Worm (Caenorhabditis elegans) whole organism, L3 larva: ENCODE data around the gene F40G9.19.

Source experiments
- ZK546.5 ChIP-seq: sonication (generic microtip); optimal IDR thresholded peaks from 2 replicates; lab custom pipeline; 2017; ENCODE audit warnings: missing biosample characterization, missing genetic modification characterization
- aly-2 ChIP-seq: fragments of 150-350 bp; optimal IDR thresholded peaks from 2 replicates; lab custom pipeline; 2014; ENCODE audit warnings: missing biosample characterization, missing genetic modification characterization
- ceh-16 ChIP-seq: sonication (generic microtip); optimal IDR thresholded peaks from 2 replicates; lab custom pipeline; 2017; ENCODE audit warnings: missing biosample characterization, missing genetic modification characterization
- ceh-28 ChIP-seq: fragments of 150-350 bp; optimal IDR thresholded peaks from 2 replicates; lab custom pipeline; 2014; ENCODE audit warnings: missing biosample characterization, missing genetic modification reagents, missing genetic modification characterization
- ceh-82 ChIP-seq: fragments of 150-350 bp; optimal IDR thresholded peaks from 2 replicates; lab custom pipeline; 2014; ENCODE audit warnings: missing biosample characterization, missing genetic modification characterization
- ceh-9 ChIP-seq: sonication (generic microtip); optimal IDR thresholded peaks from 2 replicates; lab custom pipeline; 2018; ENCODE audit warnings: missing biosample characterization, missing genetic modification characterization
- daf-12 ChIP-seq: fragments of 150-350 bp; optimal IDR thresholded peaks from 2 replicates; lab custom pipeline; 2014; ENCODE audit warnings: missing biosample characterization, missing genetic modification reagents, missing genetic modification characterization
- egl-27 ChIP-seq: sonication (generic microtip); optimal IDR thresholded peaks from 4 replicates; lab custom pipeline; 2017; ENCODE audit warnings: missing biosample characterization, missing genetic modification reagents, missing genetic modification characterization
- egl-5 ChIP-seq: fragments of 150-350 bp; optimal IDR thresholded peaks from 2 replicates; lab custom pipeline; 2017; ENCODE audit warnings: missing biosample characterization, missing genetic modification reagents, missing genetic modification characterization, inconsistent platforms
- elt-1 ChIP-seq: fragments of 150-350 bp; optimal IDR thresholded peaks from 2 replicates; lab custom pipeline; 2014; ENCODE audit warnings: missing biosample characterization, missing genetic modification characterization
- elt-2 ChIP-seq: sonication (generic microtip); optimal IDR thresholded peaks from 2 replicates; lab custom pipeline; 2016; ENCODE audit warnings: missing genetic modification reagents, mild to moderate bottlenecking, missing genetic modification characterization, missing compliant biosample characterization
- elt-3 ChIP-seq, 3 experiments: fragments of 150-350 bp in 1 of 3; sonication (generic microtip) in 2 of 3; optimal IDR thresholded peaks; 2 replicates in 2 of 3; 4 replicates in 1 of 3; lab custom pipeline; 2014 to 2017; ENCODE audit warnings: missing biosample characterization in 3 of 3, missing genetic modification characterization in 3 of 3
- eor-1 ChIP-seq, 2 experiments: fragments of 150-350 bp; optimal IDR thresholded peaks; 2 replicates each; lab custom pipeline; 2014 to 2018; ENCODE audit warnings: missing biosample characterization in 2 of 2, missing genetic modification characterization in 2 of 2
- fkh-10 ChIP-seq: sonication (generic microtip); optimal IDR thresholded peaks from 2 replicates; lab custom pipeline; 2017; ENCODE audit warnings: missing biosample characterization, missing genetic modification reagents, missing genetic modification characterization
- fkh-2 ChIP-seq: fragments of 150-350 bp; optimal IDR thresholded peaks from 2 replicates; lab custom pipeline; 2014; ENCODE audit warnings: missing biosample characterization, missing genetic modification reagents, missing genetic modification characterization
- fos-1 ChIP-seq: fragments of 150-350 bp; optimal IDR thresholded peaks from 2 replicates; lab custom pipeline; 2014; ENCODE audit warnings: missing biosample characterization, missing genetic modification characterization
- hmg-11 ChIP-seq: sonication (generic microtip); optimal IDR thresholded peaks from 2 replicates; lab custom pipeline; 2016; ENCODE audit warnings: missing genetic modification characterization, missing compliant biosample characterization
- jun-1 ChIP-seq: fragments of 150-350 bp; optimal IDR thresholded peaks from 2 replicates; lab custom pipeline; 2014; ENCODE audit warnings: missing biosample characterization, missing genetic modification reagents, missing genetic modification characterization
- lin-15B ChIP-seq: fragments of 150-350 bp; optimal IDR thresholded peaks from 2 replicates; lab custom pipeline; 2014; ENCODE audit warnings: missing biosample characterization, missing genetic modification characterization
- lin-39 ChIP-seq: fragments of 150-350 bp; optimal IDR thresholded peaks from 2 replicates; lab custom pipeline; 2018; ENCODE audit warnings: missing biosample characterization, missing genetic modification reagents, missing genetic modification characterization
- lsy-12 ChIP-seq: sonication (generic microtip); optimal IDR thresholded peaks from 2 replicates; lab custom pipeline; 2016; ENCODE audit warnings: mild to moderate bottlenecking, missing genetic modification characterization, missing compliant biosample characterization
- mdl-1 ChIP-seq: fragments of 150-350 bp; optimal IDR thresholded peaks from 2 replicates; lab custom pipeline; 2014; ENCODE audit warnings: missing biosample characterization, missing genetic modification characterization
- nhr-12 ChIP-seq: fragments of 150-350 bp; optimal IDR thresholded peaks from 2 replicates; lab custom pipeline; 2014; ENCODE audit warnings: missing biosample characterization, missing genetic modification characterization
- nhr-23 ChIP-seq: fragments of 150-350 bp; optimal IDR thresholded peaks from 2 replicates; lab custom pipeline; 2014; ENCODE audit warnings: missing biosample characterization, missing genetic modification reagents, missing genetic modification characterization
- nhr-237 ChIP-seq: fragments of 150-350 bp; optimal IDR thresholded peaks from 2 replicates; lab custom pipeline; 2014; ENCODE audit warnings: missing biosample characterization, missing genetic modification characterization
- nhr-67 ChIP-seq: fragments of 150-350 bp; optimal IDR thresholded peaks from 2 replicates; lab custom pipeline; 2014; ENCODE audit warnings: missing biosample characterization, missing genetic modification characterization
- pqm-1 ChIP-seq: fragments of 150-350 bp; optimal IDR thresholded peaks from 2 replicates; lab custom pipeline; 2017; ENCODE audit warnings: missing biosample characterization, missing genetic modification characterization, inconsistent platforms
- sea-2 ChIP-seq: fragments of 150-350 bp; sonication (generic microtip); optimal IDR thresholded peaks from 4 replicates; lab custom pipeline; 2014; ENCODE audit warnings: missing biosample characterization, missing genetic modification reagents, missing genetic modification characterization
- skn-1 ChIP-seq: fragments of 150-350 bp; optimal IDR thresholded peaks from 2 replicates; lab custom pipeline; 2014; ENCODE audit warnings: missing biosample characterization, missing genetic modification characterization
- snpc-4 ChIP-seq: fragments of 150-350 bp; optimal IDR thresholded peaks from 2 replicates; lab custom pipeline; 2014; ENCODE audit warnings: missing biosample characterization, missing genetic modification characterization
- unc-39 ChIP-seq: sonication (generic microtip); optimal IDR thresholded peaks from 4 replicates; lab custom pipeline; 2017; ENCODE audit warnings: missing biosample characterization, missing genetic modification characterization
- unc-62 ChIP-seq: fragments of 150-350 bp; sonication (generic microtip); optimal IDR thresholded peaks from 4 replicates; lab custom pipeline; 2014; ENCODE audit warnings: missing biosample characterization, missing genetic modification reagents, missing genetic modification characterization
- ztf-4 ChIP-seq: fragments of 150-350 bp; optimal IDR thresholded peaks from 2 replicates; lab custom pipeline; 2014; ENCODE audit warnings: missing biosample characterization, missing genetic modification characterization

The F40G9.19 gene

ce11 chrIII:132118-132517, 41.5 kb upstream of the F40G9.19 start, which contains the start of gene pals-22:
TSS of gene pals-22 (plus strand) at chrIII:132418.
- no peak for TF ChIP-seq egl-5 (tag; lab: Kevin White, UChicago)
- TF ChIP-seq nhr-237 (tag; lab: Kevin White, UChicago): no peak
- no peak for TF ChIP-seq lin-15B (tag; lab: Kevin White, UChicago)
- no peak for TF ChIP-seq nhr-12
- no peak for TF ChIP-seq ceh-9 (tag; lab: Kevin White, UChicago)
- TF ChIP-seq ceh-82 (tag; lab: Kevin White, UChicago): no peak
- no peak for TF ChIP-seq elt-3 (tag; optimal IDR thresholded peaks at IDR 0.05; lab: Kevin White, UChicago)
- no peak for TF ChIP-seq sea-2
- TF ChIP-seq mdl-1 (tag; lab: Kevin White, UChicago): no peak
- no peak for TF ChIP-seq ceh-28
- TF ChIP-seq, all 47 proteins: peak for 0

DNA sequence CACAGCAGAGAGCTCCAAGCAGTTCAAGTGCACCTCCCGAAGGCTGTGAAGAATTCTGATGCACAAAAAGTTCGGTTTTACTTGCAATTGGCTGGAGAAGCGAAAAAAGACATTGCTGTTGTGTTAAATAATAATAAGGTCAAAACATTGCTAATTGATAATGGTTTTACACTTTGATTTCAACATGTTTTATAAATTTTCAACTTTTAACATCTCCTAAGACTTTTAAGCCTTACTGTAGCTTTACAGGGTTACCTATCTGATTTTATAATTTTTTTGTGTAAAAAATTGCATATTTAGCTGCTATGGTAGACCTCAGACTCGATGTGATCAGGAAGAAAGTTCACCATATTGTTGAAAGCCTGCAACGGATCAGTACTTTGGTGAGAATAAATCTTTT, 39.4 kb upstream of the F40G9.19 start, which contains the start of gene pals-25:
pals-25 (plus strand) TSS at position 301 of the 400 bp plus-strand sequence.
- TF ChIP-seq unc-62 (GFP tag; lab: Kevin White, UChicago) (no peak), nhr-23 (tag; lab: Kevin White, UChicago) (no peak), nhr-237 (tag; lab: Kevin White, UChicago) (no peak), lsy-12 (tag; lab: Kevin White, UChicago) (no peak), ceh-28 (no peak), elt-3 (tag; optimal IDR thresholded peaks at IDR 0.05; lab: Kevin White, UChicago) (no peak), fkh-2 (tag; lab: Kevin White, UChicago) (no peak), ceh-16 (tag; lab: Kevin White, UChicago) (no peak)

ce11 chrIII:140904-141303, 32.7 kb upstream of the F40G9.19 start, which contains the start of gene fbxb-81:
TSS of gene fbxb-81 (minus strand) at chrIII:141217.
- TF ChIP-seq eor-1 (tag; optimal IDR thresholded peaks at IDR 0.05; lab: Kevin White, UChicago) (no peak), ZK546.5 (no peak), fkh-10 (GFP tag; lab: Kevin White, UChicago) (no peak), fkh-2 (tag; lab: Kevin White, UChicago) (no peak), snpc-4 (tag; lab: Kevin White, UChicago) (no peak), aly-2 (tag; lab: Kevin White, UChicago) (no peak), pqm-1 (tag; lab: Kevin White, UChicago) (no peak), hmg-11 (tag; lab: Kevin White, UChicago) (no peak), jun-1 (tag; lab: Kevin White, UChicago) (no peak), lin-39 (tag; lab: Kevin White, UChicago) (no peak), unc-39 (tag; lab: Kevin White, UChicago) (no peak), sea-2 (no peak), fos-1 (tag; lab: Kevin White, UChicago) (no peak), nhr-67 (tag; lab: Kevin White, UChicago) (no peak), ceh-16 (tag; lab: Kevin White, UChicago) (no peak), mdl-1 (tag; lab: Kevin White, UChicago) (no peak), daf-12 (no peak)
- TF ChIP-seq, all 47 proteins: peak for 0

DNA sequence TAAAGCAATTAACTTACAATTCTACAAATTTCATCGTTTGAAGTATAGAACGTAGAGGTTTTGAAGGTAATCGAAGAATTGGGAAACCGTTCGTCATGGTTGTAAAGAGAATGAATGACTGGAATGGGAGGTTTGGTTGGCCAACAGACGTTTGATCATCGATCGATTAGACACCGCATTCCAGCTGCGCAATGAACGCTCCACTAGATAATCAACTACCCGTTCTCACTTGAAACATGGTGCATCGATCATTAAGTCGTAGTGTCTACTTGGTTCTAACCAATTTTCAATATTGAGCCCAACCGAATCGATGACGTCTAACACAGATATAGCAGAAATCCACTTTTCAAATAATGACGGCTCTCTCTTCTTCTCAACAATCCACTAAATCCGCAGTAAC, 30.5 kb upstream of the F40G9.19 start, which contains the start of gene fbxb-82:
fbxb-82 (minus strand) TSS at position 101 of the 400 bp plus-strand sequence.
- no peak for TF ChIP-seq ceh-9 (tag; lab: Kevin White, UChicago)

- no peak for TF ChIP-seq snpc-4 (tag; lab: Kevin White, UChicago)
- TF ChIP-seq elt-1: no peak
- no peak for TF ChIP-seq egl-27 (tag; lab: Kevin White, UChicago)
- no peak for TF ChIP-seq unc-39 (tag; lab: Kevin White, UChicago)
- no peak for TF ChIP-seq ceh-16 (tag; lab: Kevin White, UChicago)
- TF ChIP-seq ZK546.5: no peak
- TF ChIP-seq fos-1 (tag; lab: Kevin White, UChicago): no peak
Measured at ce11 chrIII:145078-145477, 28.5 kb upstream of the F40G9.19 start, which contains the start of the genes T17A3.12 and fbxb-83. TSS of gene T17A3.12 (minus strand) at chrIII:145178. TSS of gene fbxb-83 (minus strand) at chrIII:145211.

DNA sequence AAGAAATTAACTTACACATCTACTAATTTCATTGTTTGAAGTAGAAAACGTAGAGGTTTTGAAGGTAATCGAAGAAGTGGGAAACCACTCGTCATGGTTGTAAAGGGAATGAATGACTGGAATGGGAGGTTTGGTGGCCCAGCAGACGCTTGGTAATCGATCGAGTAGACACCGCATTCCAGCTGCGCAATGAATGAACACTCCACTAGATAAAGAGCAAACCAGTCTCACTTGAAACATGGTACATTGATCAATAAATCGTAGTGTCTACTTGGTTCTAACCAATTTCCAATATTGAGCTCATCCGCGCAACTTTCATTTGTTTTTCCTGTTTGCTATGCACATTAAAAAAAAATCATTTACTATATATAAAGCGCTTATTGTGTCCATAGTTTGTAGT, 27.2 kb upstream of the F40G9.19 start, which contains the start of gene fbxb-84:
fbxb-84 (minus strand) TSS at position 101 of the 400 bp plus-strand sequence.
- TF ChIP-seq skn-1 (tag; lab: Kevin White, UChicago) (no peak), ceh-16 (tag; lab: Kevin White, UChicago) (no peak), snpc-4 (tag; lab: Kevin White, UChicago) (no peak), mdl-1 (tag; lab: Kevin White, UChicago) (no peak), unc-62 (GFP tag; lab: Kevin White, UChicago) (no peak), elt-2 (tag; lab: Kevin White, UChicago) (no peak), ztf-4 (tag; lab: Kevin White, UChicago) (no peak), hmg-11 (tag; lab: Kevin White, UChicago) (no peak), egl-5 (tag; lab: Kevin White, UChicago) (no peak), ZK546.5 (no peak)
